Fruit fly (Drosophila melanogaster) whole organism, embryonic: Measurements from ENCODE around the gene CG3662.
A peak's percentile ranks its signal among the peaks of the same experiment; 100 is the strongest.

Experiments
- Abd-B ChIP-seq: fragments of 200-800 bp; sonication (Bioruptor generic); optimal IDR thresholded peaks from 2 replicates; lab custom pipeline; 2018; ENCODE audit warnings: missing biosample characterization, mild to moderate bottlenecking, missing genetic modification characterization, moderate library complexity
- Ada2b ChIP-seq: fragments of 200-800 bp; sonication (Bioruptor generic); IDR thresholded peaks from 2 replicates; pipeline ENCODE4 v1.3.6; 2022; ENCODE audit warnings: missing biosample characterization, missing genetic modification characterization
- Bgb ChIP-seq: fragments of 200-800 bp; sonication (Bioruptor generic); IDR thresholded peaks from 2 replicates; pipeline ENCODE4 v1.3.6; 2022; ENCODE audit warnings: missing biosample characterization, missing genetic modification characterization; ENCODE audit not compliant: partially characterized antibody
- CG10321 ChIP-seq: fragments of 200-800 bp; sonication (Bioruptor generic); IDR thresholded peaks from 2 replicates; pipeline ENCODE4 v1.3.6; 2022; ENCODE audit warnings: missing biosample characterization, missing genetic modification characterization
- CG10366 ChIP-seq: fragments of 200-800 bp; sonication (Bioruptor generic); IDR thresholded peaks from 2 replicates; pipeline ENCODE4 v1.3.6; 2022; ENCODE audit warnings: missing biosample characterization, missing genetic modification characterization
- CG13775 ChIP-seq: fragments of 200-800 bp; sonication (Bioruptor generic); optimal IDR thresholded peaks from 3 replicates; lab custom pipeline; 2017; ENCODE audit warnings: missing biosample characterization, mild to moderate bottlenecking, missing genetic modification characterization
- CG15269 ChIP-seq: fragments of 200-800 bp; sonication (Bioruptor generic); optimal IDR thresholded peaks from 2 replicates; lab custom pipeline; 2018; ENCODE audit warnings: missing biosample characterization, mild to moderate bottlenecking, missing genetic modification characterization, moderate library complexity
- CG17361 ChIP-seq: fragments of 200-800 bp; sonication (Bioruptor generic); IDR thresholded peaks from 3 replicates; pipeline ENCODE4 v1.3.6; 2022; ENCODE audit warnings: missing biosample characterization, missing genetic modification characterization
- CG17829 ChIP-seq: fragments of 200-800 bp; optimal IDR thresholded peaks from 2 replicates; lab custom pipeline; 2019; ENCODE audit warnings: missing biosample characterization, mild to moderate bottlenecking, missing genetic modification characterization, moderate library complexity
- CG1832 ChIP-seq: fragments of 200-800 bp; sonication (Bioruptor generic); optimal IDR thresholded peaks from 2 replicates; lab custom pipeline; 2017; ENCODE audit warnings: missing biosample characterization, mild to moderate bottlenecking, missing genetic modification characterization, inconsistent platforms
- CG2199 ChIP-seq: fragments of 200-800 bp; sonication (Bioruptor generic); IDR thresholded peaks from 3 replicates; pipeline ENCODE4 v1.3.6; 2022; ENCODE audit warnings: missing biosample characterization, missing genetic modification characterization
- CG2202 ChIP-seq: fragments of 200-800 bp; sonication (Bioruptor generic); optimal IDR thresholded peaks from 2 replicates; lab custom pipeline; 2018; ENCODE audit warnings: missing biosample characterization, mild to moderate bottlenecking, missing genetic modification characterization
- CG3847 ChIP-seq: fragments of 200-800 bp; sonication (Bioruptor generic); IDR thresholded peaks from 2 replicates; pipeline ENCODE4 v1.3.6; 2022; ENCODE audit warnings: missing biosample characterization, missing genetic modification characterization
- CG4424 ChIP-seq: fragments of 200-800 bp; sonication (Bioruptor generic); optimal IDR thresholded peaks from 3 replicates; lab custom pipeline; 2016; ENCODE audit warnings: missing biosample characterization, missing genetic modification characterization
- CG4854 ChIP-seq: fragments of 200-800 bp; sonication (Bioruptor generic); optimal IDR thresholded peaks from 2 replicates; lab custom pipeline; 2016; ENCODE audit warnings: missing biosample characterization, missing genetic modification characterization, inconsistent platforms
- CG5180 ChIP-seq: fragments of 200-800 bp; sonication (Bioruptor generic); optimal IDR thresholded peaks from 3 replicates; lab custom pipeline; 2017; ENCODE audit warnings: missing biosample characterization, missing genetic modification characterization, mild to moderate bottlenecking, moderate library complexity, missing genetic modification reagents
- CG5953 ChIP-seq: fragments of 200-800 bp; sonication (Bioruptor generic); IDR thresholded peaks from 2 replicates; pipeline ENCODE4 v1.3.6; 2022; ENCODE audit warnings: missing biosample characterization, missing genetic modification characterization
- CG6175 ChIP-seq: fragments of 200-800 bp; sonication (Bioruptor generic); IDR thresholded peaks from 3 replicates; pipeline ENCODE4 v1.3.6; 2022; ENCODE audit warnings: missing biosample characterization, missing genetic modification characterization
- CG6765 ChIP-seq: fragments of 200-800 bp; sonication (Bioruptor generic); optimal IDR thresholded peaks from 3 replicates; lab custom pipeline; 2017; ENCODE audit warnings: missing biosample characterization, mild to moderate bottlenecking, missing genetic modification characterization
- CG7357 ChIP-seq: fragments of 200-800 bp; sonication (Bioruptor generic); IDR thresholded peaks from 3 replicates; pipeline ENCODE4 v1.3.6; 2022; ENCODE audit warnings: missing biosample characterization, missing genetic modification characterization
- CG7839 ChIP-seq: fragments of 200-800 bp; sonication (Bioruptor generic); optimal IDR thresholded peaks from 3 replicates; lab custom pipeline; 2018; ENCODE audit warnings: missing biosample characterization, mild to moderate bottlenecking, missing genetic modification characterization, moderate library complexity
- CG7963 ChIP-seq: fragments of 200-800 bp; sonication (Bioruptor generic); IDR thresholded peaks from 3 replicates; pipeline ENCODE4 v1.3.6; 2022; ENCODE audit warnings: missing biosample characterization, missing genetic modification characterization; ENCODE audit not compliant: partially characterized antibody
- CG8281 ChIP-seq: fragments of 200-800 bp; sonication (Bioruptor generic); optimal IDR thresholded peaks from 2 replicates; lab custom pipeline; 2018; ENCODE audit warnings: missing biosample characterization, mild to moderate bottlenecking, missing genetic modification characterization, moderate library complexity
- Drgx ChIP-seq: fragments of 200-800 bp; sonication (Bioruptor generic); IDR thresholded peaks from 2 replicates; pipeline ENCODE4 v1.3.6; 2022; ENCODE audit warnings: missing biosample characterization, missing genetic modification characterization
- Fer1 ChIP-seq: fragments of 200-800 bp; sonication (Bioruptor generic); optimal IDR thresholded peaks from 2 replicates; lab custom pipeline; 2017; ENCODE audit warnings: missing biosample characterization, mild to moderate bottlenecking, missing genetic modification characterization
- H2.0 ChIP-seq: fragments of 200-800 bp; sonication (Bioruptor generic); IDR thresholded peaks from 2 replicates; pipeline ENCODE4 v1.3.6; 2022; ENCODE audit warnings: missing biosample characterization, missing genetic modification characterization
- Hey ChIP-seq: fragments of 200-800 bp; sonication (Bioruptor generic); optimal IDR thresholded peaks from 3 replicates; lab custom pipeline; 2018; ENCODE audit warnings: missing biosample characterization, mild to moderate bottlenecking, missing genetic modification characterization
- MTF-1 ChIP-seq: fragments of 200-800 bp; sonication (Bioruptor generic); optimal IDR thresholded peaks from 2 replicates; lab custom pipeline; 2018; ENCODE audit warnings: missing biosample characterization, mild to moderate bottlenecking, missing genetic modification characterization, borderline replicate concordance
- Rfx ChIP-seq: fragments of 200-800 bp; sonication (Bioruptor generic); IDR thresholded peaks from 2 replicates; pipeline ENCODE4 v1.3.6; 2022; ENCODE audit warnings: missing biosample characterization, missing genetic modification characterization
- Sry-β ChIP-seq: fragments of 200-800 bp; sonication (Bioruptor generic); optimal IDR thresholded peaks from 2 replicates; lab custom pipeline; 2018; ENCODE audit warnings: missing biosample characterization, mild to moderate bottlenecking, missing genetic modification characterization, moderate library complexity
- aop ChIP-seq: fragments of 200-800 bp; sonication (Bioruptor generic); IDR thresholded peaks from 2 replicates; pipeline ENCODE4 v1.3.6; 2022; ENCODE audit warnings: missing biosample characterization, missing genetic modification characterization
- ap ChIP-seq: fragments of 200-800 bp; sonication (Bioruptor generic); IDR thresholded peaks from 2 replicates; pipeline ENCODE4 v1.3.6; 2022; ENCODE audit warnings: missing biosample characterization, missing genetic modification characterization
- ato ChIP-seq: fragments of 200-800 bp; sonication (Bioruptor generic); IDR thresholded peaks from 2 replicates; pipeline ENCODE4 v1.3.6; 2022; ENCODE audit warnings: missing biosample characterization, missing genetic modification characterization; ENCODE audit not compliant: partially characterized antibody
- chm ChIP-seq: fragments of 200-800 bp; sonication (Bioruptor generic); IDR thresholded peaks from 2 replicates; pipeline ENCODE4 v1.3.6; 2022; ENCODE audit warnings: missing biosample characterization, missing genetic modification characterization
- ci ChIP-seq: fragments of 200-800 bp; sonication (Bioruptor generic); IDR thresholded peaks from 3 replicates; pipeline ENCODE4 v1.3.6; 2022; ENCODE audit warnings: missing biosample characterization, missing genetic modification characterization
- danr ChIP-seq: fragments of 200-800 bp; sonication (Bioruptor generic); IDR thresholded peaks from 2 replicates; pipeline ENCODE4 v1.3.6; 2022; ENCODE audit warnings: missing biosample characterization, missing genetic modification characterization
- dati ChIP-seq: fragments of 200-800 bp; sonication (Bioruptor generic); IDR thresholded peaks from 2 replicates; pipeline ENCODE4 v1.3.6; 2022; ENCODE audit warnings: missing biosample characterization, missing genetic modification characterization
- dimm ChIP-seq: fragments of 200-800 bp; sonication (Bioruptor generic); IDR thresholded peaks from 2 replicates; pipeline ENCODE4 v1.3.6; 2022; ENCODE audit warnings: missing biosample characterization, missing genetic modification characterization
- hb ChIP-seq: fragments of 200-800 bp; sonication (Bioruptor generic); IDR thresholded peaks from 3 replicates; pipeline ENCODE4 v1.3.6; 2022; ENCODE audit warnings: missing biosample characterization, missing genetic modification characterization; ENCODE audit not compliant: partially characterized antibody
- her ChIP-seq: fragments of 200-800 bp; sonication (Bioruptor generic); optimal IDR thresholded peaks from 2 replicates; lab custom pipeline; 2016; ENCODE audit warnings: missing biosample characterization, missing genetic modification characterization
- kah ChIP-seq: fragments of 200-800 bp; sonication (Bioruptor generic); optimal IDR thresholded peaks from 2 replicates; lab custom pipeline; 2018; ENCODE audit warnings: missing biosample characterization, mild to moderate bottlenecking, missing genetic modification characterization
- kay ChIP-seq: fragments of 200-800 bp; sonication (Bioruptor generic); optimal IDR thresholded peaks from 2 replicates; lab custom pipeline; 2016; ENCODE audit warnings: missing biosample characterization, missing genetic modification characterization
- prd ChIP-seq, 3 experiments: fragments of >200 bp in 2 of 3; fragments of 200-800 bp in 1 of 3; sonication (Bioruptor generic) in 1 of 3; optimal IDR thresholded peaks in 2 of 3; IDR thresholded peaks in 1 of 3; 2 replicates in 2 of 3; 3 replicates in 1 of 3; pipeline versions ENCODE4 v1.3.6 to Lab custom; 2017 to 2022; ENCODE audit warnings: missing biosample characterization in 1 of 3, missing genetic modification characterization in 1 of 3
- run ChIP-seq: fragments of 200-800 bp; sonication (Bioruptor generic); optimal IDR thresholded peaks from 3 replicates; lab custom pipeline; 2018; ENCODE audit warnings: missing biosample characterization, mild to moderate bottlenecking, missing genetic modification characterization
- salm ChIP-seq: fragments of 200-800 bp; sonication (Bioruptor generic); optimal IDR thresholded peaks from 2 replicates; lab custom pipeline; 2018; ENCODE audit warnings: missing biosample characterization, mild to moderate bottlenecking, missing genetic modification characterization
- sens-2 ChIP-seq: fragments of 200-800 bp; sonication (Bioruptor generic); IDR thresholded peaks from 2 replicates; pipeline ENCODE4 v1.3.6; 2022; ENCODE audit warnings: missing biosample characterization, missing genetic modification characterization
- ssp ChIP-seq: fragments of 200-800 bp; sonication (Bioruptor generic); IDR thresholded peaks from 2 replicates; pipeline ENCODE4 v1.3.6; 2022; ENCODE audit warnings: missing biosample characterization, missing genetic modification characterization
- tx ChIP-seq: fragments of 200-800 bp; sonication (Bioruptor generic); optimal IDR thresholded peaks from 2 replicates; lab custom pipeline; 2016; ENCODE audit warnings: missing biosample characterization, missing genetic modification characterization
- unc-4 ChIP-seq: fragments of 200-800 bp; sonication (Bioruptor generic); IDR thresholded peaks from 2 replicates; pipeline ENCODE4 v1.3.6; 2022; ENCODE audit warnings: missing biosample characterization, missing genetic modification characterization; ENCODE audit not compliant: partially characterized antibody
- wek ChIP-seq: fragments of 200-800 bp; sonication (Bioruptor generic); optimal IDR thresholded peaks from 3 replicates; lab custom pipeline; 2018; ENCODE audit warnings: missing biosample characterization, mild to moderate bottlenecking, missing genetic modification characterization, moderate library complexity

CG3662 gene

dm6 chr2L:865851-866250, 44.8 kb downstream of the CG3662 start (continued):
- TF ChIP-seq ato (GFP tag; lab: Robert Waterston, UW) (no peak), CG10321 (GFP tag; lab: Robert Waterston, UW) (peak; percentile 79), MTF-1 (GFP tag; lab: Kevin White, UChicago) (peak; percentile 93), ssp (GFP tag; lab: Robert Waterston, UW) (peak; percentile 90), CG7839 (peak; percentile 97), CG2202 (peak; percentile 92), CG10366 (GFP tag; lab: Robert Waterston, UW) (peak; percentile 96), dimm (GFP tag; lab: Robert Waterston, UW) (peak; percentile 87), Fer1 (GFP tag; lab: Kevin White, UChicago) (peak; percentile 96), dati (GFP tag; lab: Robert Waterston, UW) (peak; percentile 94), CG17829 (tag; lab: Kevin White, UChicago) (peak; percentile 97), CG4854 (GFP tag; lab: Kevin White, UChicago) (peak; percentile 95), ap (GFP tag; lab: Robert Waterston, UW) (peak; percentile 95), kah (GFP tag; lab: Kevin White, UChicago) (peak; percentile 91), Sry-β (peak; percentile 52), chm (GFP tag; lab: Robert Waterston, UW) (peak; percentile 97), CG17361 (GFP tag; lab: Robert Waterston, UW) (peak; percentile 96), salm (tag; lab: Kevin White, UChicago) (peak; percentile 93), unc-4 (GFP tag; lab: Robert Waterston, UW) (no peak), Hey (tag; lab: Kevin White, UChicago) (peak; percentile 78), prd (optimal IDR thresholded peaks at IDR 0.05; lab: Kevin White, UChicago) (no peak), prd (GFP tag; IDR thresholded peaks at IDR 0.05; lab: Robert Waterston, UW) (peak; percentile 97), CG6175 (peak; percentile 89), Abd-B (GFP tag; lab: Kevin White, UChicago) (peak; percentile 88), ci (GFP tag; lab: Robert Waterston, UW) (peak; percentile 98), hb (GFP tag; lab: Robert Waterston, UW) (no peak), CG7963 (GFP tag; lab: Robert Waterston, UW) (no peak), wek (GFP tag; lab: Kevin White, UChicago) (peak; percentile 89), sens-2 (GFP tag; lab: Robert Waterston, UW) (peak; percentile 95), CG2199 (GFP tag; lab: Robert Waterston, UW) (peak; percentile 96), CG13775 (peak; percentile 93), run (tag; lab: Kevin White, UChicago) (peak; percentile 89), CG5180 (GFP tag; lab: Kevin White, UChicago) (peak; percentile 87), kay (GFP tag; lab: Kevin White, UChicago) (peak; percentile 88), CG7357 (GFP tag; lab: Robert Waterston, UW) (peak; percentile 88), Ada2b (peak; percentile 97), Bgb (GFP tag; lab: Robert Waterston, UW) (no peak), CG1832 (GFP tag; lab: Kevin White, UChicago) (peak; percentile 57), CG3847 (GFP tag; lab: Robert Waterston, UW) (peak; percentile 95), Rfx (peak; percentile 98), CG6765 (peak; percentile 80), her (GFP tag; lab: Kevin White, UChicago) (peak; percentile 91), danr (GFP tag; lab: Robert Waterston, UW) (peak; percentile 93), Drgx (GFP tag; lab: Robert Waterston, UW) (peak; percentile 98), CG15269 (peak; percentile 96), aop (GFP tag; lab: Robert Waterston, UW) (peak; percentile 92), H2.0 (GFP tag; lab: Robert Waterston, UW) (peak; percentile 97), CG4424 (GFP tag; lab: Kevin White, UChicago) (peak; percentile 97), CG8281 (tag; lab: Kevin White, UChicago) (peak; percentile 92), tx (GFP tag; lab: Kevin White, UChicago) (peak; percentile 93), CG5953 (GFP tag; lab: Robert Waterston, UW) (peak; percentile 95)
